Worm (Caenorhabditis elegans): Measurements from ENCODE around the gene grl-2.

Gene grl-2

DNA sequence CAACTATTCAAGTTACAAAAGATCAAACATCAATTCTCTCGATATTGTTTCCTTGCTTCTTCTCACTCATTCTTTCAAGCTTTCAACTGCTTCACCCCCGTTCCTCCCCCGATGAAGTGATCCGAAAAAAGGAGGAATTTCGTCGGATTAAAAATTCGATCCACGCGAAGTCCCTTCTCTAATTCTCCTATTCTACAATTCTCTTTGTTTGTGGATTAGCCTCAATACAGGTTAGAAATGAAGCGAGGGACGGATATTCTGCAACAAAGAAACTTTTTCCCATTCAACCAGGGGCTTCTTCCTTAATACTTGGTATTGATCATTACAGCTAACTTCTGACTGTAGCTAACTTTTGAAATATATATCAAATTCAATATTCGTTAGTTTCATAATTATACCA is at the start of gene grl-2:
Gene grl-2 (plus strand): TSS at position 301 of the 400 bp plus-strand sequence.
- TF ChIP-seq ZK546.5 (tag; optimal IDR thresholded peaks at IDR 0.05) (no peak), nhr-25 (tag; optimal IDR thresholded peaks at IDR 0.05) (no peak), C34F6.9 (tag; optimal IDR thresholded peaks at IDR 0.05) (no peak), ceh-82 (tag; optimal IDR thresholded peaks at IDR 0.05) (no peak), ztf-11 (tag; optimal IDR thresholded peaks at IDR 0.05) (no peak), nhr-77 (tag; optimal IDR thresholded peaks at IDR 0.05) (no peak), blmp-1 (tag; optimal IDR thresholded peaks at IDR 0.05; ENCODE audit: insufficient read depth) (no peak), snpc-4 (tag; optimal IDR thresholded peaks at IDR 0.05) (no peak), sem-4 (tag; optimal IDR thresholded peaks at IDR 0.05) (no peak), zag-1 (tag; optimal IDR thresholded peaks at IDR 0.05) (no peak), ama-1 (optimal IDR thresholded peaks at IDR 0.05) (no peak), aly-2 (tag; optimal IDR thresholded peaks at IDR 0.05) (no peak), sma-9 (GFP tag; optimal IDR thresholded peaks at IDR 0.05) (no peak), sma-9 (tag; optimal IDR thresholded peaks at IDR 0.05) (no peak), unc-55 (GFP tag; optimal IDR thresholded peaks at IDR 0.05) (no peak)

DNA sequence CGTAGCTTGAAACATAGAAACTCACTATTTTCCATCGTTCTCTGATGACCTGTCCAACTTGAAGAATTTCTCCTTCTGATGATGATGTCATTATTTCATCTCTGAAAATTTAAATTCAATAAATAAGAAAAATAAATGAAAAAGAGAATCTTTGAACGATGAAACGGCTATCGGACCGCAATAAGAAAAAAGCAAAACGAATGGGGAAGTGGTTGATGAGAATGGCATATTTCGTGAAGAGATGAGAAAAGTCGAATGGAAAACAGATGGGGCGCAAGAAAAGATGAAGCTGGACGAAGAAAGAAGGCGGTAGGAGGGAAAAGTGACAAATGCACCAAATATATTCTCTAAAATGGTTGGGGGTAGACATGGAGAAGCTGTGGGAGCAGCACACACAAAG is 49.1 kb upstream of the grl-2 start, which contains the start of gene ttbk-7:
Gene ttbk-7 (minus strand): TSS at position 101 of the 400 bp plus-strand sequence.
- no peak for TF ChIP-seq nhr-25 (tag; optimal IDR thresholded peaks at IDR 0.05)
- TF ChIP-seq mdl-1 (tag; optimal IDR thresholded peaks at IDR 0.05) = no peak
- no peak for TF ChIP-seq nhr-10 (tag; optimal IDR thresholded peaks at IDR 0.05)
- no peak for TF ChIP-seq nhr-237 (tag; optimal IDR thresholded peaks at IDR 0.05)
- no peak for TF ChIP-seq unc-39 (tag; optimal IDR thresholded peaks at IDR 0.05)
- TF ChIP-seq ZK546.5 (tag; optimal IDR thresholded peaks at IDR 0.05) = no peak
- TF ChIP-seq nhr-77 (tag; optimal IDR thresholded peaks at IDR 0.05) = no peak
- no peak for TF ChIP-seq gmeb-1 (tag; optimal IDR thresholded peaks at IDR 0.05)
- no peak for TF ChIP-seq sma-3 (GFP tag; optimal IDR thresholded peaks at IDR 0.05)
- no peak for TF ChIP-seq nhr-21 (tag; optimal IDR thresholded peaks at IDR 0.05)
- no peak for TF ChIP-seq C34F6.9 (tag; optimal IDR thresholded peaks at IDR 0.05)
- no peak for TF ChIP-seq lin-13 (GFP tag; optimal IDR thresholded peaks at IDR 0.05)
- TF ChIP-seq aly-2 (tag; optimal IDR thresholded peaks at IDR 0.05) = no peak
- no peak for TF ChIP-seq elt-3 (tag; optimal IDR thresholded peaks at IDR 0.05)
- TF ChIP-seq ztf-4 (tag; optimal IDR thresholded peaks at IDR 0.05) = no peak
- no peak for TF ChIP-seq mbf-1 (tag; optimal IDR thresholded peaks at IDR 0.05)
- TF ChIP-seq nhr-23 (tag; optimal IDR thresholded peaks at IDR 0.05) = no peak
- TF ChIP-seq lin-11 (tag; optimal IDR thresholded peaks at IDR 0.05) = no peak
- no peak for TF ChIP-seq nhr-6 (tag; optimal IDR thresholded peaks at IDR 0.05)

DNA sequence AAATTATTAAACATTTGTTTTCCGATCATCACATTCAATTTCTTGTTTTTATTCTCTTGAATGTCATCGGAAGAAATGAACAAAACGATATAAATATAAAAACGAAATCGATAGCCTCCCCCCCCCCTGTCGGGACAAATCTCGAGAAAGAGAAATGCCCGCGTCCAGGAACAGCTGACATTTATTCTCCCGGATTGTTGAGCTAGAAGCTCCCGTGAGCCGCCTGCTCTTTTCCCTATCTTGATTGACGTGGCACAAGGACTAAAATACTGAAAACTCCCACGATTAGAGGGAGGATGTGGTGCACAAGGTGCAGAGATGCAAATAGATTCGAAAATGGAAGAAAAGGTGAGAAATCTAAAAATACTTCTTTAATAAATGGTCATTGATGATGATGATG is 48.0 kb upstream of the grl-2 start:
- TF ChIP-seq crh-2 (tag; optimal IDR thresholded peaks at IDR 0.05) = peak; percentile 22
- no peak for TF ChIP-seq mab-5 (tag; optimal IDR thresholded peaks at IDR 0.05)
- no peak for TF ChIP-seq unc-62 (GFP tag; optimal IDR thresholded peaks at IDR 0.05)
- no peak for TF ChIP-seq sem-4 (tag; optimal IDR thresholded peaks at IDR 0.05)
- no peak for TF ChIP-seq Y55F3AM.14 (GFP tag; optimal IDR thresholded peaks at IDR 0.05)
- TF ChIP-seq unc-39 (tag; optimal IDR thresholded peaks at IDR 0.05) = no peak
- TF ChIP-seq sma-9 (GFP tag; optimal IDR thresholded peaks at IDR 0.05) = no peak
- TF ChIP-seq sma-9 (tag; optimal IDR thresholded peaks at IDR 0.05) = no peak
- TF ChIP-seq fos-1 (tag; optimal IDR thresholded peaks at IDR 0.05) = no peak
- peak; percentile 14 for TF ChIP-seq nhr-129 (tag; optimal IDR thresholded peaks at IDR 0.05)
- TF ChIP-seq skn-1 (tag; optimal IDR thresholded peaks at IDR 0.05) = no peak
- TF ChIP-seq F13H6.1 (tag; optimal IDR thresholded peaks at IDR 0.05) = peak; percentile 15
- TF ChIP-seq nhr-6 (tag; optimal IDR thresholded peaks at IDR 0.05) = no peak

DNA sequence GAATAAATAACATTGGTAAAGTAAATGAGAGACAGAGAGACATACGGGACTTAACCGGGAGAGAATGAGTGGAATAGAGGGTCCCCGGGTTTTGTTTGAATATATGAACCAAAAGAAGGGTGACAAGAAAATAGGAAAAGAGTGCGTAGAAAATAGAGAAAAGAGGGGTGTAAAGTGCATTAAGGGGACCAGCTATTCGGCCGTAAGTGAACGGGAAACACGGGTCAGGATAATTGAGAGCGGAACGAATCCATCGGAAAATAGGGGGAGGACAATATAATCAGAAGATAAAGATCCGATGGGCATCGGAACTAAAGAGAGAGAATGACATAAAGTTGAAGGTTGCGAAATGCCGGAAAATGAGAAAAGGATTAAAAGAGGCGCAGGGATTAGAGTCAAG is 47.5 kb upstream of the grl-2 start:
- TF ChIP-seq R02D3.7 (tag; optimal IDR thresholded peaks at IDR 0.05) = no peak
- peak; percentile 26 for TF ChIP-seq unc-55 (GFP tag; optimal IDR thresholded peaks at IDR 0.05)
